Worm (Caenorhabditis elegans): ENCODE results near the gene Y26E6A.2.

Gene Y26E6A.2

DNA sequence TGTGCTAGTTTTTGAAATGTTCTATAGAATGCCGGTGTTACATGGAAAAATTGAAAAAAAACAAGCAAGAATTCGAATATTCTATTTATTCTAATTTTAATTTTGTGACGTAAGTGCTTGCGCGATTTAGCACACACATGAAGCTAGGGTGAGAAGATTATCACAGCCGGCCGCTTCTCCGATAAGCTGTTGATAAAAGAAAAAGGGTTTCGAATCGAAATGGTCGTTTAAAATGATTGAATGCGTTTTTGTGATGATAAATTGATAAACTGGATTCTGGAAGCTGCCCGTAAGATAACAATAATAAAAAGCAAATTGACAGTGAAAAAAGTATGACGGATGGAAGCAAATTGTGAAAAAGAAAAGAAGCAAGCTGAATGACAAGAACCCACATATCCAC, 30.0 kb downstream of the Y26E6A.2 start (continued):
- no peak for TF ChIP-seq zfp-3 (GFP tag; conservative IDR thresholded peaks at IDR 0.05)
- TF ChIP-seq nhr-102 (tag; optimal IDR thresholded peaks at IDR 0.05), result no peak
- no peak for TF ChIP-seq jun-1 (tag; optimal IDR thresholded peaks at IDR 0.05)
- TF ChIP-seq lin-13 (GFP tag; optimal IDR thresholded peaks at IDR 0.05), result no peak
- no peak for TF ChIP-seq aha-1 (tag)
- TF ChIP-seq zag-1 (tag; optimal IDR thresholded peaks at IDR 0.05), result no peak
- no peak for TF ChIP-seq mes-2 (tag; optimal IDR thresholded peaks at IDR 0.05; ENCODE audit: poor library complexity, severe bottlenecking)
- no peak for TF ChIP-seq T20F7.1 (GFP tag; optimal IDR thresholded peaks at IDR 0.05)
- no peak for TF ChIP-seq saeg-2 (GFP tag; IDR thresholded peaks at IDR 0.05)
- TF ChIP-seq lsy-2 (tag; optimal IDR thresholded peaks at IDR 0.05), result no peak
- no peak for TF ChIP-seq dpl-1 (GFP tag; optimal IDR thresholded peaks at IDR 0.05)

DNA sequence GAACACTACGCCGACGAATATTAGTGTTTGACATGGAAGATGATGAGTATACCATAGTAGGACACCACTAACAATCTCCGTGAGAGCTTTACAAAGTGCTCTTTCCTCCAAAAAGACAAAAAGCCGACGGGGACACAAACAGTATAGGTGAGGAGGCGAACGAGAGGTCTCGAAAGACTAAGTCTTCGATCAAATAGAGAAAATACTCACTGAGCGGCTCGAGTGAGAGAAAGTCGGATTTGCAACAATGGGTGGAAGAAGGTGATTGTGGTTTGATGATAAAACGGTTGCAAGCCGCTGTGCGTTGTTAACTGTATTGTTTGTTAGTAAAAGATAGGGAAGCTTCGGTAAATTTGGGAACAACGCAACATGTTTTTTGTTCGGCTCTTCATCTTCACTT, 31.6 kb downstream of the Y26E6A.2 start, which contains the start of gene hlb-1:
hlb-1 (minus strand) TSS at position 101 of the 400 bp plus-strand sequence.
- TF ChIP-seq lin-1 (GFP tag; IDR thresholded peaks at IDR 0.05) (no peak), lim-7 (GFP tag; IDR thresholded peaks at IDR 0.05) (no peak), unc-62 (GFP tag; optimal IDR thresholded peaks at IDR 0.05 in 1 of 2) (peak in 1 of 2 experiments; percentile 3), unc-62 (tag; optimal IDR thresholded peaks at IDR 0.05) (no peak), daf-8 (GFP tag; IDR thresholded peaks at IDR 0.05) (no peak), zag-1 (tag; optimal IDR thresholded peaks at IDR 0.05) (no peak)

DNA sequence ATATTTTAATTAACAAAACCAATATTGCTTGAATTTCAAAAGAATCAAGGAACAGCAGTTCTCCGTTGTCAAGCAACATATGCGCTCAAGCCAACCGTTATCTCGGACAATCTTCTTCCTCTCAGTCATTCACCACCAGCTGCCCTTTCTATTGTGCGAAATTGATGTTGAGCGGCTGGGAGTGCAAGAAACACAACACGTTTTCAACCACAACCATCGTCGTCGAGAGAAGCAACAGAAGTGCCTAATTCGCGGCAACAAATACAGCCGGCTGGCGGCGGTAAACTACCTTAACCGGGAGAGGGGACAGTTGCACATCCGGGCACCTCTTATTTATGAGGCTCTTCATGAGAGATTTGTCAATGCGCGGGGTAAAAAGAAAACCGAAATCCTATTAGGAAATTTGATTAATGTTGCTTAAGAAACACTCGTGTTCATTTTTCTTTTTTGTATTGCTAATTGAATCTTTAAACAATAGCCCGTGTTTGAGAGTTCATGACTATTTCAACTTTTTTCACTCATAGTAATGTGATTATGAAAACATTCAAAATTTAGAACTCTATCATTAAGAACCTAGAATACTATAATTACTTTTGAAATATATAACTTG, 32.3 kb downstream of the Y26E6A.2 start:
- TF ChIP-seq hlh-11 (tag; optimal IDR thresholded peaks at IDR 0.05), result no peak
- no peak for TF ChIP-seq attf-4 (tag; optimal IDR thresholded peaks at IDR 0.05)
- no peak for TF ChIP-seq T20F7.1 (GFP tag; optimal IDR thresholded peaks at IDR 0.05)
- TF ChIP-seq ztf-7 (tag; optimal IDR thresholded peaks at IDR 0.05), result no peak
- peak; percentile 40 for TF ChIP-seq aha-1 (tag)
- TF ChIP-seq hmg-1.1 (GFP tag; IDR thresholded peaks at IDR 0.05), result no peak
- no peak for TF ChIP-seq set-16 (GFP tag; IDR thresholded peaks at IDR 0.05)

DNA sequence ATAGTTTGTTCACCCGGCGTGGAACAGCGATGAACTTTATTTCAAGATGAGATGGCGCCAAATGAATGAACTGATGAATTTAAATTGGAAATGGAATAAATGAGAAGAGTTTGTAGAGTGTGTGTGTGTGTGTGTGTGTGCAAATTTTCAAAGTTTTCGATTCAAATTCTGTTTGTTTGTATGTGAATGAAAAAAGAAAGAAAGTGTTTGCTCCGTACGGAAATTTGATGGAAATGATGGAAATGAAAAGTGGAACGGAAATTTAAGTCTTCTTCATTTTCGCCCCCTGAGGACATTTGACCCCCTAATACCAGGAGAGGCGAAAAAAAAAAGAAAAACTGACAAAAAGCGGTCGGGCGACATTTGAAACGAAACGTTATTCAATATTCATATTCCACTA, 36.1 kb downstream of the Y26E6A.2 start:
- TF ChIP-seq vab-7 (GFP tag; IDR thresholded peaks at IDR 0.05), result no peak
- no peak for TF ChIP-seq zag-1 (tag; optimal IDR thresholded peaks at IDR 0.05)
- no peak for TF ChIP-seq lin-15B (tag; optimal IDR thresholded peaks at IDR 0.05)
- no peak for TF ChIP-seq D1046.2 (GFP tag; IDR thresholded peaks at IDR 0.05)
- TF ChIP-seq mdt-29 (GFP tag; IDR thresholded peaks at IDR 0.05), result no peak
- no peak for TF ChIP-seq nhr-111 (GFP tag; optimal IDR thresholded peaks at IDR 0.05)
- TF ChIP-seq set-16 (GFP tag; IDR thresholded peaks at IDR 0.05), result no peak
- peak; percentile 92 for TF ChIP-seq aha-1 (tag)

DNA sequence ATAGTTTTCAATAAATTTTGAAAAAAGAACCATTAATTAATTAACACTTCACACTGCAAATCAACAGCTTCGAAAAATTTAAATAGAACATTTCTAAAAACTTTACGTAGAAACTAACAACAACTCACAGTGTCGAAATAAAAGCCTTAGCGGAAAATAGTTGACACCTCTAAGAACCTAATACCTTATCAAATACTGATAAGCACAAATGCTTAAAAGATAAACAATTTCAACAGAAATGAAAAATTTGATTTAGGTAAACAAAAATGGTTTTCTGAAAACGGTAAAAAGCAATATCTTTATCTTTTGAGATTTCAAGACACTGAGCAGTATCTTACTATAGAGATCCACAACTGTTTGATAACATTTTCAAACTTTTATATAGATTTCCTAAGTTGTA, 37.3 kb downstream of the Y26E6A.2 start:
- peak; percentile 15 for TF ChIP-seq pqm-1 (tag; optimal IDR thresholded peaks at IDR 0.05)
- peak in 1 of 2 experiments; percentile 59 for TF ChIP-seq unc-62 (GFP tag; optimal IDR thresholded peaks at IDR 0.05 in 1 of 2)
- no peak for TF ChIP-seq unc-62 (tag; optimal IDR thresholded peaks at IDR 0.05)
- TF ChIP-seq Y48G9A.11 (GFP tag; IDR thresholded peaks at IDR 0.05), result no peak
- TF ChIP-seq daf-16 (GFP tag; optimal IDR thresholded peaks at IDR 0.05), result no peak
- TF ChIP-seq daf-16 (tag; optimal IDR thresholded peaks at IDR 0.05), result peak; percentile 75

DNA sequence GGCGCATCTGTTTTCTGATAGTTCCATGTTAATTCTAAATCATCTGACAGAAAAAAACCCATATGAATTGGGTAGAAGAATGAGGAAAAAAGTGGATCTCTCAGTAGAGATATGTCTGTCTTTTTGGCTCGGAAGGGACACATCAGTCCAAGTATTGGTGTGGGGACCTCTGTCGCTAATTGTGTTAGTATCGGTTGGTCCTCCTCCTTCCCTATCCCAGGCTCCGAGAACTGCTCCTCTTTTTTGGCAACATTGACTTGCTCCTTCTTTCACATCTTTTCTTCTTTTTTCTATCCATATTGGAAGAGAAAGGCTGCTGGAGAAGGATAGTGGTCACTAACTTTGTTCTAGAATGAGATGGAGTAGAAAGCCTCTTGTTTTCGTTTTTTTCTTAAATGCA, 38.3 kb downstream of the Y26E6A.2 start:
- no peak for TF ChIP-seq daf-16 (GFP tag; optimal IDR thresholded peaks at IDR 0.05)
- TF ChIP-seq daf-16 (tag; optimal IDR thresholded peaks at IDR 0.05), result no peak
- no peak for TF ChIP-seq ceh-28 (tag; optimal IDR thresholded peaks at IDR 0.05)
- no peak for TF ChIP-seq nhr-11 (tag; optimal IDR thresholded peaks at IDR 0.05)
- TF ChIP-seq daf-8 (GFP tag; IDR thresholded peaks at IDR 0.05), result no peak
- no peak for TF ChIP-seq nhr-77 (tag; optimal IDR thresholded peaks at IDR 0.05)
- peak in 1 of 2 experiments; percentile 47 for TF ChIP-seq unc-62 (GFP tag; optimal IDR thresholded peaks at IDR 0.05 in 1 of 2)
- no peak for TF ChIP-seq unc-62 (tag; optimal IDR thresholded peaks at IDR 0.05)
- TF ChIP-seq ZK337.2 (GFP tag; IDR thresholded peaks at IDR 0.05), result no peak
- peak; percentile 43 for TF ChIP-seq ces-1 (GFP tag; optimal IDR thresholded peaks at IDR 0.05)
